Fruit fly (Drosophila melanogaster) whole organism, prepupa: ENCODE measurements around the gene Bub3.

Experiments used
- Blimp-1 ChIP-seq: fragments of 200-800 bp; sonication (Bioruptor generic); optimal IDR thresholded peaks from 3 replicates; lab custom pipeline; 2017; ENCODE audit warnings: missing biosample characterization, missing genetic modification characterization, mild to moderate bottlenecking, moderate library complexity, missing genetic modification reagents
- CG10631 ChIP-seq: fragments of 200-800 bp; sonication (Bioruptor generic); optimal IDR thresholded peaks from 2 replicates; lab custom pipeline; 2016; ENCODE audit warnings: missing biosample characterization, missing genetic modification characterization
- CG10669 ChIP-seq: fragments of 200-800 bp; sonication (Bioruptor generic); optimal IDR thresholded peaks from 3 replicates; lab custom pipeline; 2018; ENCODE audit warnings: missing biosample characterization, mild to moderate bottlenecking, missing genetic modification characterization, moderate library complexity
- CG11294 ChIP-seq: fragments of 200-800 bp; sonication (Bioruptor generic); IDR thresholded peaks from 2 replicates; pipeline ENCODE4 v1.3.6; 2022; ENCODE audit warnings: missing biosample characterization, missing genetic modification characterization
- CG11902 ChIP-seq: fragments of 200-800 bp; sonication (Bioruptor generic); optimal IDR thresholded peaks from 3 replicates; lab custom pipeline; 2016; ENCODE audit warnings: missing biosample characterization, missing genetic modification characterization
- CG15336 ChIP-seq: fragments of 200-800 bp; sonication (Bioruptor generic); IDR thresholded peaks from 2 replicates; pipeline ENCODE4 v1.3.6; 2022; ENCODE audit warnings: missing biosample characterization, missing genetic modification characterization
- CG1621 ChIP-seq: fragments of 200-800 bp; sonication (Bioruptor generic); optimal IDR thresholded peaks from 3 replicates; lab custom pipeline; 2018; ENCODE audit warnings: missing biosample characterization, mild to moderate bottlenecking, missing genetic modification characterization
- CG16779 ChIP-seq: fragments of 200-800 bp; sonication (Bioruptor generic); optimal IDR thresholded peaks from 3 replicates; lab custom pipeline; 2017; ENCODE audit warnings: missing biosample characterization, mild to moderate bottlenecking, missing genetic modification characterization
- CG3919 ChIP-seq: fragments of 200-800 bp; sonication (Bioruptor generic); optimal IDR thresholded peaks from 3 replicates; lab custom pipeline; 2016; ENCODE audit warnings: missing biosample characterization, missing genetic modification characterization
- CG6163 ChIP-seq: fragments of 200-800 bp; sonication (Bioruptor generic); IDR thresholded peaks from 3 replicates; pipeline ENCODE4 v1.3.6; 2022; ENCODE audit warnings: missing biosample characterization, missing genetic modification characterization
- CG6276 ChIP-seq: fragments of 200-800 bp; sonication (Bioruptor generic); optimal IDR thresholded peaks from 2 replicates; lab custom pipeline; 2017; ENCODE audit warnings: missing biosample characterization, mild to moderate bottlenecking, missing genetic modification characterization
- CG6792 ChIP-seq: fragments of 200-800 bp; sonication (Bioruptor generic); optimal IDR thresholded peaks from 3 replicates; lab custom pipeline; 2016; ENCODE audit warnings: missing biosample characterization, missing genetic modification characterization
- CG6854 ChIP-seq: fragments of 200-800 bp; sonication (Bioruptor generic); optimal IDR thresholded peaks from 2 replicates; lab custom pipeline; 2017; ENCODE audit warnings: missing biosample characterization, mild to moderate bottlenecking, missing genetic modification characterization
- CG7368 ChIP-seq: fragments of 200-800 bp; sonication (Bioruptor generic); optimal IDR thresholded peaks from 3 replicates; lab custom pipeline; 2016; ENCODE audit warnings: missing biosample characterization, missing genetic modification characterization
- CG8119 ChIP-seq: fragments of 200-800 bp; sonication (Bioruptor generic); IDR thresholded peaks from 3 replicates; pipeline ENCODE4 v1.3.6; 2022; ENCODE audit warnings: missing biosample characterization, missing genetic modification characterization
- CG8319 ChIP-seq: fragments of 200-800 bp; sonication (Bioruptor generic); optimal IDR thresholded peaks from 3 replicates; lab custom pipeline; 2016; ENCODE audit warnings: missing biosample characterization, missing genetic modification characterization
- Eip75B ChIP-seq: fragments of 200-800 bp; sonication (Bioruptor generic); optimal IDR thresholded peaks from 3 replicates; lab custom pipeline; 2016; ENCODE audit warnings: missing biosample characterization, missing genetic modification characterization
- Eip78C ChIP-seq: fragments of 200-800 bp; sonication (Bioruptor generic); peaks from one replicate; lab custom pipeline; 2016; ENCODE audit warnings: missing biosample characterization, missing genetic modification characterization
- Hr38 ChIP-seq: sonication (Bioruptor generic); optimal IDR thresholded peaks from 2 replicates; lab custom pipeline; 2016; ENCODE audit warnings: missing biosample characterization, missing genetic modification characterization
- Hr39 ChIP-seq: fragments of 200-800 bp; sonication (Bioruptor generic); optimal IDR thresholded peaks from 2 replicates; lab custom pipeline; 2016; ENCODE audit warnings: missing biosample characterization, missing genetic modification characterization
- Lpt ChIP-seq: fragments of 200-800 bp; sonication (Bioruptor generic); optimal IDR thresholded peaks from 3 replicates; lab custom pipeline; 2016; ENCODE audit warnings: missing biosample characterization, missing genetic modification characterization
- Sox14 ChIP-seq: fragments of 200-800 bp; sonication (Bioruptor generic); optimal IDR thresholded peaks from 3 replicates; lab custom pipeline; 2016; ENCODE audit warnings: missing biosample characterization, missing genetic modification characterization
- achi ChIP-seq: fragments of 200-800 bp; sonication (Bioruptor generic); optimal IDR thresholded peaks from 3 replicates; lab custom pipeline; 2016; ENCODE audit warnings: missing biosample characterization, missing genetic modification characterization
- acj6 ChIP-seq: fragments of 200-800 bp; sonication (Bioruptor generic); optimal IDR thresholded peaks from 3 replicates; lab custom pipeline; 2016; ENCODE audit warnings: missing biosample characterization, missing genetic modification characterization
- cyc ChIP-seq: fragments of 200-800 bp; sonication (Bioruptor generic); optimal IDR thresholded peaks from 3 replicates; lab custom pipeline; 2016; ENCODE audit warnings: missing biosample characterization, missing genetic modification characterization
- dac ChIP-seq: fragments of 200-800 bp; sonication (Bioruptor generic); optimal IDR thresholded peaks from 2 replicates; lab custom pipeline; 2017; ENCODE audit warnings: missing biosample characterization, mild to moderate bottlenecking, missing genetic modification characterization
- dsx ChIP-seq: fragments of 200-800 bp; optimal IDR thresholded peaks from 3 replicates; lab custom pipeline; 2019; ENCODE audit warnings: missing biosample characterization, mild to moderate bottlenecking, missing genetic modification characterization, moderate library complexity; ENCODE audit not compliant: poor library complexity, severe bottlenecking
- eg ChIP-seq: fragments of 200-800 bp; sonication (Bioruptor generic); IDR thresholded peaks from 3 replicates; pipeline ENCODE4 v1.3.6; 2022; ENCODE audit warnings: missing biosample characterization, missing genetic modification characterization
- esn ChIP-seq: fragments of 200-800 bp; sonication (Bioruptor generic); optimal IDR thresholded peaks from 2 replicates; lab custom pipeline; 2016; ENCODE audit warnings: missing biosample characterization, mild to moderate bottlenecking, missing genetic modification characterization, moderate library complexity
- fd59A ChIP-seq: fragments of 200-800 bp; sonication (Bioruptor generic); optimal IDR thresholded peaks from 2 replicates; lab custom pipeline; 2017; ENCODE audit warnings: missing biosample characterization, mild to moderate bottlenecking, missing genetic modification characterization, missing genetic modification reagents
- fkh ChIP-seq: fragments of 200-800 bp; sonication (Bioruptor generic); optimal IDR thresholded peaks from 3 replicates; lab custom pipeline; 2017; ENCODE audit warnings: missing biosample characterization, mild to moderate bottlenecking, missing genetic modification characterization, moderate library complexity
- net ChIP-seq: fragments of 200-800 bp; sonication (Bioruptor generic); optimal IDR thresholded peaks from 3 replicates; lab custom pipeline; 2016; ENCODE audit warnings: missing biosample characterization, missing genetic modification characterization
- salr ChIP-seq, 2 experiments: fragments of 200-800 bp; sonication (Bioruptor generic); optimal IDR thresholded peaks; 3 replicates each; lab custom pipeline; 2016 to 2018; ENCODE audit warnings: missing biosample characterization in 2 of 2, missing genetic modification characterization in 2 of 2, mild to moderate bottlenecking in 1 of 2
- spab ChIP-seq: fragments of 200-800 bp; sonication (Bioruptor generic); optimal IDR thresholded peaks from 2 replicates; lab custom pipeline; 2017; ENCODE audit warnings: missing biosample characterization, mild to moderate bottlenecking, missing genetic modification characterization, missing genetic modification reagents
- ss ChIP-seq, 2 experiments: fragments of 200-800 bp; sonication (Bioruptor generic); optimal IDR thresholded peaks; 2 replicates in 1 of 2; 3 replicates in 1 of 2; lab custom pipeline; 2017 to 2018; ENCODE audit warnings: mild to moderate bottlenecking in 2 of 2, missing biosample characterization in 2 of 2, missing genetic modification characterization in 2 of 2, moderate library complexity in 1 of 2
- svp ChIP-seq: fragments of 200-800 bp; sonication (Bioruptor generic); peaks from one replicate; lab custom pipeline; 2016; ENCODE audit warnings: missing biosample characterization, missing genetic modification characterization
- topi ChIP-seq: fragments of 200-800 bp; sonication (Bioruptor generic); optimal IDR thresholded peaks from 3 replicates; lab custom pipeline; 2016; ENCODE audit warnings: missing biosample characterization, missing genetic modification characterization

Gene Bub3

dm6 chr3R:29675333-29675732, at the start of gene Bub3, which contains the start of gene Cap-D2 (continued):
- peak; percentile 23 for TF ChIP-seq dsx (GFP tag; lab: Kevin White, UChicago)
- TF ChIP-seq CG8119 (GFP tag; lab: Robert Waterston, UW) = peak; percentile 47; the same call in 2 of the 3 replicates
- TF ChIP-seq salr (GFP tag; optimal IDR thresholded peaks at IDR 0.05; lab: Kevin White, UChicago) = no peak
- TF ChIP-seq acj6 = peak; percentile 56
- TF ChIP-seq fd59A = no peak
- peak; percentile 73 for TF ChIP-seq cyc
- TF ChIP-seq net (GFP tag; lab: Kevin White, UChicago) = peak; percentile 44
- peak; percentile 66 for TF ChIP-seq CG3919

DNA sequence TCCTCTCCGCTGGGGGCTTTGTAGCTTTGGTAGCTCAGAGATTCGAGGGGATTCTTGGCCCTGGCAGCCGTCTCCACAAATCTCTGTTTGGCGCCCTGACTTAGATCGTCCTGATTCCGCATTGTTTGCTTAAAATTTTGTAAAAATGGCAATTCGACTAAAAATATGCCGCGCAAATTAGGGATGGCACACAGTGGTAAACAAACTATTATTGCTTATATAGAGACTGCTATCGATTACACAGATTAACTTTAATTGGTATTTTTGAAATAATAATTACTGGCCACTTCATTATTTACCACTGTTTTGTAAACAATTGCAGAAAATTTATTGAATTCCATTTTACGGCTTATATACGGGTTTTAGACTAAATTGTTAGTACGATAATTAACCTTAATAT, 49.5 kb upstream of the Bub3 start, which contains the start of the genes Naa40 and CG18731:
Naa40 (minus strand) TSS at position 206 of the 400 bp plus-strand sequence.
CG18731 (plus strand) TSS at position 283 of the 400 bp plus-strand sequence.
- TF ChIP-seq Blimp-1 (GFP tag; lab: Kevin White, UChicago) (no peak), net (GFP tag; lab: Kevin White, UChicago) (no peak), fd59A (no peak), fkh (peak; percentile 90), CG11294 (no peak), CG8119 (GFP tag; lab: Robert Waterston, UW) (no peak), CG6276 (GFP tag; lab: Kevin White, UChicago) (no peak), Hr38 (GFP tag; lab: Kevin White, UChicago) (no peak)

dm6 chr3R:29723048-29723656, 47.9 kb upstream of the Bub3 start, which contains the start of gene Pcd:
Pcd (plus strand) TSS chr3R:29723163.
- 0 out of 3 replicates have a peak, but pooled peaks have one; percentile 15 for TF ChIP-seq eg (GFP tag; lab: Robert Waterston, UW)
- no peak for TF ChIP-seq CG8319
- no peak for TF ChIP-seq Blimp-1 (GFP tag; lab: Kevin White, UChicago)
- TF ChIP-seq CG10669 (GFP tag; lab: Kevin White, UChicago) = no peak
- no peak for TF ChIP-seq dac
- TF ChIP-seq Hr39 (GFP tag; lab: Kevin White, UChicago) = no peak
- TF ChIP-seq acj6 = no peak
- TF ChIP-seq CG10631 (GFP tag; lab: Kevin White, UChicago) = no peak
- peak; percentile 47 for TF ChIP-seq dsx (GFP tag; lab: Kevin White, UChicago)
- TF ChIP-seq spab (GFP tag; lab: Kevin White, UChicago) = no peak
- TF ChIP-seq Sox14 (GFP tag; lab: Kevin White, UChicago) = no peak
- no peak for TF ChIP-seq CG6792
- TF ChIP-seq CG15336 = 0 out of 2 replicates have a peak, but pooled peaks have one; percentile 29
- no peak for TF ChIP-seq topi (GFP tag; lab: Kevin White, UChicago)
- TF ChIP-seq CG11294 = no peak
- TF ChIP-seq ss (GFP tag; optimal IDR thresholded peaks at IDR 0.05; lab: Kevin White, UChicago) = peak in 1 of 2 experiments; percentile 25
- no peak for TF ChIP-seq CG16779 (tag; lab: Kevin White, UChicago)
- TF ChIP-seq CG6276 (GFP tag; lab: Kevin White, UChicago) = no peak
- no peak for TF ChIP-seq CG8119 (GFP tag; lab: Robert Waterston, UW)
- TF ChIP-seq esn (GFP tag; lab: Kevin White, UChicago) = peak; percentile 1
- TF ChIP-seq CG6854 (GFP tag; lab: Kevin White, UChicago) = peak; percentile 67
- TF ChIP-seq Eip78C (GFP tag; lab: Kevin White, UChicago) = peak; percentile 45
- TF ChIP-seq CG6163 (GFP tag; lab: Robert Waterston, UW) = no peak
- peak; percentile 2 for TF ChIP-seq Eip75B (GFP tag; lab: Kevin White, UChicago)
- TF ChIP-seq CG1621 (tag; lab: Kevin White, UChicago) = peak; percentile 76
- TF ChIP-seq fd59A = no peak
- TF ChIP-seq CG11902 (GFP tag; lab: Kevin White, UChicago) = no peak
- peak; percentile 87 for TF ChIP-seq svp (GFP tag; lab: Kevin White, UChicago)
- TF ChIP-seq achi (GFP tag; lab: Kevin White, UChicago) = no peak
- no peak for TF ChIP-seq CG7368
- TF ChIP-seq Lpt (GFP tag; lab: Kevin White, UChicago) = no peak
- TF ChIP-seq, all 60 proteins: peak for 10
